Worm (Caenorhabditis elegans) whole organism, midembryonic: ENCODE results near the gene C53A5.13.

Source experiments
- T22C8.4 ChIP-seq: fragments of 200-800 bp; sonication (Bioruptor generic); IDR thresholded peaks from 2 replicates; pipeline ENCODE4 v1.3.6; 2022; ENCODE audit warnings: missing genetic modification characterization, missing compliant biosample characterization
- flt-1 ChIP-seq: fragments of 200-800 bp; sonication (Bioruptor generic); IDR thresholded peaks from 2 replicates; pipeline ENCODE4 v1.3.6; 2022; ENCODE audit warnings: missing genetic modification characterization, missing compliant biosample characterization
- med-1 ChIP-seq: sonication (generic microtip); optimal IDR thresholded peaks from 2 replicates; lab custom pipeline; 2017; ENCODE audit warnings: missing genetic modification characterization, mild to moderate bottlenecking, missing compliant biosample characterization, antibody characterized with exemption, missing genetic modification reagents; ENCODE audit not compliant: insufficient read depth
- ref-1 ChIP-seq: fragments of 200-800 bp; sonication (Bioruptor generic); conservative IDR thresholded peaks from 2 replicates; pipeline ENCODE4 v1.3.6; 2022; ENCODE audit warnings: missing genetic modification reagents, missing genetic modification characterization, missing compliant biosample characterization

- no peak for TF ChIP-seq med-1 (GFP tag; lab: Kevin White, UChicago)
- no peak for TF ChIP-seq T22C8.4 (GFP tag; lab: Robert Waterston, UW)
- no peak for TF ChIP-seq ref-1 (GFP tag; lab: Robert Waterston, UW)
- TF ChIP-seq flt-1 (GFP tag; lab: Robert Waterston, UW) = no peak
Observed at ce11 chrV:14585351-14585750, 38.7 kb downstream of the C53A5.13 start, which contains the start of gene Y40H4A.2.
